Worm (Caenorhabditis elegans): ENCODE measurements around the gene mlt-3.

ce11 chrIV:12207454-12207853, 19.5 kb downstream of the mlt-3 start:
- TF ChIP-seq pat-9 (tag; optimal IDR thresholded peaks at IDR 0.05), result no peak
- TF ChIP-seq pqm-1 (tag; optimal IDR thresholded peaks at IDR 0.05), result no peak
- TF ChIP-seq ceh-19 (GFP tag; optimal IDR thresholded peaks at IDR 0.05), result no peak
- no peak for TF ChIP-seq T23F11.4 (GFP tag; optimal IDR thresholded peaks at IDR 0.05)
- TF ChIP-seq K09A11.1 (tag; optimal IDR thresholded peaks at IDR 0.05; ENCODE audit: insufficient read depth), result no peak
- no peak for TF ChIP-seq hlh-30 (tag; optimal IDR thresholded peaks at IDR 0.05; ENCODE audit: insufficient read depth)
- no peak for TF ChIP-seq lim-6 (tag; optimal IDR thresholded peaks at IDR 0.05)
- no peak for TF ChIP-seq pax-1 (tag; optimal IDR thresholded peaks at IDR 0.05)
- TF ChIP-seq ceh-45 (GFP tag; IDR thresholded peaks at IDR 0.05), result no peak
- TF ChIP-seq ahr-1 (tag; optimal IDR thresholded peaks at IDR 0.05), result no peak
- TF ChIP-seq ama-1 (optimal IDR thresholded peaks at IDR 0.05), result no peak
